Worm (Caenorhabditis elegans) whole organism, L2 larva: ENCODE measurements around the gene sex-1.

Experiments used
- egl-27 ChIP-seq: sonication (generic microtip); optimal IDR thresholded peaks from 3 replicates; lab custom pipeline; 2017; ENCODE audit warnings: missing biosample characterization, missing genetic modification reagents, missing genetic modification characterization
- lin-11 ChIP-seq: fragments of 150-350 bp; sonication (generic microtip); optimal IDR thresholded peaks from 2 replicates; lab custom pipeline; 2014; ENCODE audit warnings: missing biosample characterization, missing genetic modification characterization, inconsistent platforms, mixed read lengths
- lin-39 ChIP-seq: fragments of 150-350 bp; optimal IDR thresholded peaks from 2 replicates; lab custom pipeline; 2014; ENCODE audit warnings: missing biosample characterization, missing genetic modification reagents, missing genetic modification characterization
- mab-5 ChIP-seq: fragments of 150-350 bp; optimal IDR thresholded peaks from 2 replicates; lab custom pipeline; 2014; ENCODE audit warnings: missing biosample characterization, missing genetic modification characterization
- nhr-11 ChIP-seq: fragments of 150-350 bp; optimal IDR thresholded peaks from 2 replicates; lab custom pipeline; 2014; ENCODE audit warnings: missing biosample characterization, missing genetic modification characterization
- unc-55 ChIP-seq: fragments of 150-350 bp; sonication (generic microtip); optimal IDR thresholded peaks from 3 replicates; lab custom pipeline; 2014; ENCODE audit warnings: missing biosample characterization, missing genetic modification reagents, missing genetic modification characterization

ce11 chrX:10182613-10183012, 22.6 kb downstream of the sex-1 start:
- TF ChIP-seq mab-5 (tag; lab: Kevin White, UChicago) = no peak
- TF ChIP-seq nhr-11 (tag; lab: Kevin White, UChicago) = no peak
- no peak for TF ChIP-seq egl-27 (tag; lab: Kevin White, UChicago)
- no peak for TF ChIP-seq lin-39 (tag; lab: Kevin White, UChicago)
- TF ChIP-seq unc-55 (GFP tag; lab: Kevin White, UChicago) = no peak
- no peak for TF ChIP-seq lin-11 (tag; lab: Kevin White, UChicago)
